Worm (Caenorhabditis elegans) whole organism, early embryonic: ENCODE results near the gene srj-8.

Experiments
- B0310.2 ChIP-seq: sonication (generic microtip); optimal IDR thresholded peaks from 2 replicates; lab custom pipeline; 2016; ENCODE audit warnings: mild to moderate bottlenecking, missing genetic modification characterization, missing compliant biosample characterization
- F13C5.2 ChIP-seq: sonication (generic microtip); optimal IDR thresholded peaks from 2 replicates; lab custom pipeline; 2017; ENCODE audit warnings: mild to moderate bottlenecking, missing genetic modification characterization, inconsistent platforms, missing compliant biosample characterization
- aly-1 ChIP-seq: sonication (generic microtip); optimal IDR thresholded peaks from 2 replicates; lab custom pipeline; 2016; ENCODE audit warnings: missing genetic modification characterization, missing compliant biosample characterization
- ama-1 ChIP-seq: fragments of 150-350 bp; optimal IDR thresholded peaks from 2 replicates; lab custom pipeline; 2014
- ceh-13 ChIP-seq: fragments of 200-800 bp; sonication (Bioruptor generic); optimal IDR thresholded peaks from 2 replicates; lab custom pipeline; 2018; ENCODE audit warnings: mild to moderate bottlenecking, missing genetic modification characterization, missing compliant biosample characterization
- ceh-36 ChIP-seq: sonication (generic microtip); optimal IDR thresholded peaks from 2 replicates; lab custom pipeline; 2016; ENCODE audit warnings: missing genetic modification characterization, inconsistent platforms, missing compliant biosample characterization
- ets-7 ChIP-seq: sonication (generic microtip); optimal IDR thresholded peaks from 2 replicates; lab custom pipeline; 2016; ENCODE audit warnings: missing genotype, missing genetic modification characterization, missing compliant biosample characterization
- flt-1 ChIP-seq: fragments of 200-800 bp; sonication (Bioruptor generic); IDR thresholded peaks from 2 replicates; pipeline ENCODE4 v1.3.6; 2022; ENCODE audit warnings: missing genetic modification characterization, missing compliant biosample characterization
- hmbx-1 ChIP-seq: sonication (generic microtip); optimal IDR thresholded peaks from 2 replicates; lab custom pipeline; 2016; ENCODE audit warnings: mild to moderate bottlenecking, missing genetic modification characterization, missing compliant biosample characterization
- hmg-4 ChIP-seq: fragments of 200-800 bp; sonication (Bioruptor generic); optimal IDR thresholded peaks from 2 replicates; lab custom pipeline; 2018; ENCODE audit warnings: mild to moderate bottlenecking, missing genetic modification characterization, missing compliant biosample characterization
- hnd-1 ChIP-seq: sonication (generic microtip); optimal IDR thresholded peaks from 2 replicates; lab custom pipeline; 2016; ENCODE audit warnings: missing genetic modification characterization, missing compliant biosample characterization
- pes-1 ChIP-seq: fragments of 200-800 bp; sonication (Bioruptor generic); IDR thresholded peaks from 2 replicates; pipeline ENCODE4 v1.3.6; 2022; ENCODE audit warnings: missing genetic modification reagents, missing genetic modification characterization, missing compliant biosample characterization
- scrt-1 ChIP-seq: fragments of 200-800 bp; sonication (Bioruptor generic); IDR thresholded peaks from 2 replicates; pipeline ENCODE4 v1.3.6; 2022; ENCODE audit warnings: missing genetic modification characterization, missing compliant biosample characterization
- sea-1 ChIP-seq: fragments of 200-800 bp; sonication (Bioruptor generic); conservative IDR thresholded peaks from 2 replicates; pipeline ENCODE4 v1.3.6; 2022; ENCODE audit warnings: missing genetic modification characterization, missing compliant biosample characterization
- tbx-11 ChIP-seq: fragments of 200-800 bp; sonication (Bioruptor generic); IDR thresholded peaks from 2 replicates; pipeline ENCODE4 v1.3.6; 2022; ENCODE audit warnings: missing genetic modification characterization, missing compliant biosample characterization
- tbx-37 ChIP-seq: fragments of 200-800 bp; sonication (Bioruptor generic); conservative IDR thresholded peaks from 2 replicates; pipeline ENCODE4 v1.3.6; 2022; ENCODE audit warnings: missing genetic modification reagents, missing genetic modification characterization, missing compliant biosample characterization
- tra-4 ChIP-seq: sonication (generic microtip); optimal IDR thresholded peaks from 2 replicates; lab custom pipeline; 2017; ENCODE audit warnings: missing genetic modification characterization, missing compliant biosample characterization

srj-8 gene

ce11 chrV:3230150-3230549 is 17.5 kb upstream of the srj-8 start:
- TF ChIP-seq ama-1 (lab: Kevin White, UChicago), result no peak
- peak; percentile 62 for TF ChIP-seq ceh-36 (tag; lab: Kevin White, UChicago)
- no peak for TF ChIP-seq tbx-37
- TF ChIP-seq hmg-4 (GFP tag; lab: Kevin White, UChicago), result no peak

ce11 chrV:3230597-3230996 is 17.0 kb upstream of the srj-8 start, which contains the start of gene K08D9.10:
TSS of gene K08D9.10 (plus strand) at chrV:3230897.
- TF ChIP-seq ceh-13 (GFP tag; lab: Kevin White, UChicago), result no peak
- no peak for TF ChIP-seq pes-1
- no peak for TF ChIP-seq sea-1 (GFP tag; lab: Robert Waterston, UW)
- no peak for TF ChIP-seq tbx-11 (GFP tag; lab: Robert Waterston, UW)
- TF ChIP-seq ama-1 (lab: Kevin White, UChicago), result no peak
- TF ChIP-seq hnd-1 (tag; lab: Kevin White, UChicago), result no peak
- no peak for TF ChIP-seq aly-1 (tag; lab: Kevin White, UChicago)

- TF ChIP-seq F13C5.2 (no peak), B0310.2 (tag; lab: Kevin White, UChicago) (no peak), flt-1 (GFP tag; lab: Robert Waterston, UW) (no peak), scrt-1 (GFP tag; lab: Robert Waterston, UW) (no peak), tra-4 (tag; lab: Kevin White, UChicago) (no peak), tbx-11 (GFP tag; lab: Robert Waterston, UW) (no peak), aly-1 (tag; lab: Kevin White, UChicago) (no peak), ceh-13 (GFP tag; lab: Kevin White, UChicago) (no peak)
These were observed 12.7 kb upstream of the srj-8 start, which contains the start of gene K08D9.6 for ce11 chrV:3234887-3235286. TSS of gene K08D9.6 (minus strand) at chrV:3234987.

ce11 chrV:3236610-3237009 is 11.0 kb upstream of the srj-8 start, which contains the start of the genes K08D9.9 and str-16:
TSS of gene K08D9.9 (minus strand) at chrV:3236710.
TSS of gene str-16 (plus strand) at chrV:3236875.
- TF ChIP-seq ceh-36 (tag; lab: Kevin White, UChicago), result no peak
- no peak for TF ChIP-seq ama-1 (lab: Kevin White, UChicago)
- TF ChIP-seq ets-7 (tag; lab: Kevin White, UChicago), result no peak
- TF ChIP-seq hnd-1 (tag; lab: Kevin White, UChicago), result no peak
- no peak for TF ChIP-seq tbx-37
- no peak for TF ChIP-seq ceh-13 (GFP tag; lab: Kevin White, UChicago)
- TF ChIP-seq B0310.2 (tag; lab: Kevin White, UChicago), result no peak
- TF ChIP-seq flt-1 (GFP tag; lab: Robert Waterston, UW), result no peak
- no peak for TF ChIP-seq aly-1 (tag; lab: Kevin White, UChicago)
- no peak for TF ChIP-seq F13C5.2
- TF ChIP-seq hmg-4 (GFP tag; lab: Kevin White, UChicago), result no peak
- TF ChIP-seq hmbx-1 (tag; lab: Kevin White, UChicago), result no peak
- no peak for TF ChIP-seq tbx-11 (GFP tag; lab: Robert Waterston, UW)
- TF ChIP-seq tra-4 (tag; lab: Kevin White, UChicago), result no peak
- no peak for TF ChIP-seq pes-1

- TF ChIP-seq ama-1 (lab: Kevin White, UChicago) (no peak), ceh-13 (GFP tag; lab: Kevin White, UChicago) (no peak), ets-7 (tag; lab: Kevin White, UChicago) (no peak), ceh-36 (tag; lab: Kevin White, UChicago) (no peak), aly-1 (tag; lab: Kevin White, UChicago) (no peak)
These were observed 6.4 kb upstream of the srj-8 start, which contains the start of gene srj-11 for ce11 chrV:3241175-3241574. TSS of gene srj-11 (plus strand) at chrV:3241424.

ce11 chrV:3242984-3243383 is 4.6 kb upstream of the srj-8 start, which contains the start of gene gst-23:
TSS of gene gst-23 (plus strand) at chrV:3243284.
- no peak for TF ChIP-seq hmbx-1 (tag; lab: Kevin White, UChicago)
- TF ChIP-seq hnd-1 (tag; lab: Kevin White, UChicago), result no peak
- TF ChIP-seq B0310.2 (tag; lab: Kevin White, UChicago), result no peak
- TF ChIP-seq hmg-4 (GFP tag; lab: Kevin White, UChicago), result no peak
- TF ChIP-seq scrt-1 (GFP tag; lab: Robert Waterston, UW), result no peak
- no peak for TF ChIP-seq tbx-37
- no peak for TF ChIP-seq ceh-13 (GFP tag; lab: Kevin White, UChicago)
- no peak for TF ChIP-seq F13C5.2
- no peak for TF ChIP-seq ceh-36 (tag; lab: Kevin White, UChicago)
- TF ChIP-seq flt-1 (GFP tag; lab: Robert Waterston, UW), result no peak
- no peak for TF ChIP-seq tra-4 (tag; lab: Kevin White, UChicago)
- no peak for TF ChIP-seq ama-1 (lab: Kevin White, UChicago)
- TF ChIP-seq pes-1, result no peak
- TF ChIP-seq tbx-11 (GFP tag; lab: Robert Waterston, UW), result no peak
- no peak for TF ChIP-seq ets-7 (tag; lab: Kevin White, UChicago)
- no peak for TF ChIP-seq aly-1 (tag; lab: Kevin White, UChicago)
- no peak for TF ChIP-seq sea-1 (GFP tag; lab: Robert Waterston, UW)

ce11 chrV:3244703-3245102 is 2.9 kb upstream of the srj-8 start, which contains the start of gene srj-7:
TSS of gene srj-7 (plus strand) at chrV:3245003.
- no peak for TF ChIP-seq aly-1 (tag; lab: Kevin White, UChicago)
- TF ChIP-seq pes-1, result no peak
- no peak for TF ChIP-seq ceh-36 (tag; lab: Kevin White, UChicago)
- TF ChIP-seq flt-1 (GFP tag; lab: Robert Waterston, UW), result no peak
- TF ChIP-seq hnd-1 (tag; lab: Kevin White, UChicago), result no peak
- no peak for TF ChIP-seq scrt-1 (GFP tag; lab: Robert Waterston, UW)
- TF ChIP-seq tbx-37, result no peak
- no peak for TF ChIP-seq ets-7 (tag; lab: Kevin White, UChicago)
- TF ChIP-seq tra-4 (tag; lab: Kevin White, UChicago), result no peak

- TF ChIP-seq sea-1 (GFP tag; lab: Robert Waterston, UW), result no peak
- TF ChIP-seq scrt-1 (GFP tag; lab: Robert Waterston, UW), result no peak
- no peak for TF ChIP-seq hmg-4 (GFP tag; lab: Kevin White, UChicago)
- TF ChIP-seq ceh-13 (GFP tag; lab: Kevin White, UChicago), result no peak
- no peak for TF ChIP-seq ets-7 (tag; lab: Kevin White, UChicago)
- no peak for TF ChIP-seq B0310.2 (tag; lab: Kevin White, UChicago)
- no peak for TF ChIP-seq tbx-37
- TF ChIP-seq flt-1 (GFP tag; lab: Robert Waterston, UW), result no peak
- no peak for TF ChIP-seq hnd-1 (tag; lab: Kevin White, UChicago)
- no peak for TF ChIP-seq pes-1
- no peak for TF ChIP-seq aly-1 (tag; lab: Kevin White, UChicago)
- no peak for TF ChIP-seq tbx-11 (GFP tag; lab: Robert Waterston, UW)
- TF ChIP-seq ceh-36 (tag; lab: Kevin White, UChicago), result no peak
- no peak for TF ChIP-seq hmbx-1 (tag; lab: Kevin White, UChicago)
- no peak for TF ChIP-seq F13C5.2
- TF ChIP-seq tra-4 (tag; lab: Kevin White, UChicago), result no peak
- TF ChIP-seq ama-1 (lab: Kevin White, UChicago), result no peak
These were observed 2.5 kb downstream of the srj-8 start, which contains the start of gene T28A11.13 for ce11 chrV:3250153-3250552. TSS of gene T28A11.13 (minus strand) at chrV:3250253.
